Worm (Caenorhabditis elegans): ENCODE measurements around the gene ZC239.6.

DNA sequence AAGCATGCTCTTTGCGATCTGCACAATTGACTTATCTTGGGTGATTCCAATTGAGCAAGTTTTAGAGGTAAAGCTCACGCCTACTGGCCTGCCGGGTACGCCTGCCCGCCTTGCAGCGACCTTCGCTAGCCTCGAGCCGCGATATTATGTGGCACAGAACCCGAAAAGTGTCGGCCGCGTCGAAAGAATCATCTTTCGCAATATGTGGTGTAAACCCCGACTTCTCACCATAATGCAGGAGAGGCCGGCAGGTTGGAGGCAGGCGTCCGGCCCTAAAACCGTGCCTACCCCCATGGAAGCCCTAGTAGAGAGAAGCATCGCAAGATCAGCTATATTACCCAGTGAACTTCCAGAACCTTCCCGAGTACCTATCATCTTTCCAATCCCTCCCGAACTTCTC, 23.6 kb upstream of the ZC239.6 start:
- TF ChIP-seq ref-1 (GFP tag; conservative IDR thresholded peaks at IDR 0.05) (no peak), ztf-23 (GFP tag; IDR thresholded peaks at IDR 0.05) (no peak), ztf-29 (GFP tag; IDR thresholded peaks at IDR 0.05) (no peak), cog-1 (tag; optimal IDR thresholded peaks at IDR 0.05) (no peak), med-1 (GFP tag; optimal IDR thresholded peaks at IDR 0.05; ENCODE audit: insufficient read depth) (no peak)
